Fruit fly (Drosophila melanogaster) whole organism, pupa: ENCODE data around the gene Arl1.

Experiments used
- CG13204 ChIP-seq: fragments of 200-800 bp; sonication (Bioruptor generic); optimal IDR thresholded peaks from 2 replicates; lab custom pipeline; 2018; ENCODE audit warnings: missing biosample characterization, mild to moderate bottlenecking, missing genetic modification characterization, moderate library complexity
- CG32121 ChIP-seq: fragments of 200-800 bp; sonication (Bioruptor generic); IDR thresholded peaks from 2 replicates; pipeline ENCODE4 v1.3.6; 2022; ENCODE audit warnings: missing biosample characterization, missing genetic modification characterization
- CG34367 ChIP-seq: fragments of 200-800 bp; sonication (Bioruptor generic); optimal IDR thresholded peaks from 2 replicates; lab custom pipeline; 2018; ENCODE audit warnings: missing biosample characterization, mild to moderate bottlenecking, missing genetic modification characterization
- CG8159 ChIP-seq: fragments of 200-800 bp; sonication (Bioruptor generic); optimal IDR thresholded peaks from 3 replicates; lab custom pipeline; 2018; ENCODE audit warnings: missing biosample characterization, mild to moderate bottlenecking, missing genetic modification characterization, moderate library complexity
- CG9948 ChIP-seq: fragments of 200-800 bp; sonication (Bioruptor generic); optimal IDR thresholded peaks from 2 replicates; lab custom pipeline; 2018; ENCODE audit warnings: missing biosample characterization, mild to moderate bottlenecking, missing genetic modification characterization, moderate library complexity
- EcR ChIP-seq: fragments of 200-800 bp; sonication (Bioruptor generic); optimal IDR thresholded peaks from 3 replicates; lab custom pipeline; 2019; ENCODE audit warnings: missing biosample characterization, missing genetic modification characterization, mild to moderate bottlenecking, moderate library complexity, missing genetic modification reagents
- Ets98B ChIP-seq: fragments of 200-800 bp; sonication (Bioruptor generic); IDR thresholded peaks from 2 replicates; pipeline ENCODE4 v1.3.6; 2022; ENCODE audit warnings: missing biosample characterization, missing genetic modification characterization
- Snoo ChIP-seq: fragments of 200-800 bp; sonication (Bioruptor generic); optimal IDR thresholded peaks from 3 replicates; lab custom pipeline; 2017; ENCODE audit warnings: missing biosample characterization, mild to moderate bottlenecking, missing genetic modification characterization, inconsistent platforms

dm6 chr3L:15952287-15952686 is 30.6 kb upstream of the Arl1 start:
- no peak for TF ChIP-seq Ets98B
- no peak for TF ChIP-seq CG34367 (tag; lab: Kevin White, UChicago)
- no peak for TF ChIP-seq EcR
- no peak for TF ChIP-seq Snoo (tag; lab: Kevin White, UChicago)
- TF ChIP-seq CG13204 (GFP tag; lab: Kevin White, UChicago), result no peak
- TF ChIP-seq CG8159 (tag; lab: Kevin White, UChicago), result no peak
- no peak for TF ChIP-seq CG9948 (tag; lab: Kevin White, UChicago)
- no peak; the same call in 1 of the 2 replicates for TF ChIP-seq CG32121 (GFP tag; lab: Robert Waterston, UW)
